Fruit fly (Drosophila melanogaster): ENCODE results near the gene CG32576.

The CG32576 gene

DNA sequence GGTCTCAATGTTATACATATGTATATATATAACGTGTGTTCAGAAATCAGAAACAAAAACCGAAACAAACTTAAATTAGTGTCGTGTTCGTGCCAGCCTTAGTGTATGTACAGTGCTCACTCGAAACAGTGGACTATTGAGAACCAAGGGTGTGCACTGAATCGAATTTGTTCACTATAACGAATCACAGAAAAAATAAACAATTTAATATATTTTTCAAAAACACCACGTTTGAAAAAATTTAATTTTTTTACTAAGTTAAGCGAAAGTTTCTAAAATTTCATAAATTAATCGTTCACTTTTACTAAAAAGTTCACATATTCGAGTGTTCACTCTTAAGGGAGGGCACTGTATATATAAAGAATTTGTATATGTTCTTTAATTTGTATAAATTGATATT, 3.1 kb downstream of the CG32576 start (continued):
- TF ChIP-seq CG32532 (GFP tag; IDR thresholded peaks at IDR 0.05) (peak; percentile 19; the same call in 1 of the 2 replicates), CG30403 (GFP tag; optimal IDR thresholded peaks at IDR 0.05) (peak; percentile 28), Rx (GFP tag; IDR thresholded peaks at IDR 0.05) (no peak), CG13296 (GFP tag; optimal IDR thresholded peaks at IDR 0.05) (peak; percentile 14), ems (GFP tag; optimal IDR thresholded peaks at IDR 0.05) (peak; percentile 2), Med (GFP tag) (peak; percentile 76), CG13123 (GFP tag; optimal IDR thresholded peaks at IDR 0.05) (no peak), CG15269 (tag; optimal IDR thresholded peaks at IDR 0.05) (peak; percentile 48), hb (GFP tag; IDR thresholded peaks at IDR 0.05; ENCODE audit: partially characterized antibody) (no peak), Dref (GFP tag; IDR thresholded peaks at IDR 0.05) (no peak), Scr (GFP tag; IDR thresholded peaks at IDR 0.05; ENCODE audit: partially characterized antibody) (no peak), CG9932 (GFP tag; IDR thresholded peaks at IDR 0.05) (peak; percentile 24; the same call in 1 of the 2 replicates), ranshi (GFP tag; IDR thresholded peaks at IDR 0.05) (0 out of 2 replicates have a peak, but pooled peaks have one; percentile 28), CG11504 (tag; optimal IDR thresholded peaks at IDR 0.05) (peak; percentile 51), sug (tag; optimal IDR thresholded peaks at IDR 0.05) (peak; percentile 4), CG13424 (tag; optimal IDR thresholded peaks at IDR 0.05) (peak; percentile 37), Rfx (GFP tag; IDR thresholded peaks at IDR 0.05) (0 out of 2 replicates have a peak, but pooled peaks have one; percentile 25), stwl (tag; optimal IDR thresholded peaks at IDR 0.05) (no peak), seq (GFP tag; IDR thresholded peaks at IDR 0.05) (no peak), crc (GFP tag; optimal IDR thresholded peaks at IDR 0.05) (no peak), Blimp-1 (GFP tag; optimal IDR thresholded peaks at IDR 0.05) (peak; percentile 18), CG8388 (GFP tag; optimal IDR thresholded peaks at IDR 0.05) (peak; percentile 19), CG17328 (GFP tag; IDR thresholded peaks at IDR 0.05) (0 out of 2 replicates have a peak, but pooled peaks have one; percentile 15), Ssrp (tag; optimal IDR thresholded peaks at IDR 0.05) (peak; percentile 13), CG12659 (GFP tag; optimal IDR thresholded peaks at IDR 0.05) (peak; percentile 6), zfh1 (GFP tag; IDR thresholded peaks at IDR 0.05) (no peak), slbo (GFP tag; IDR thresholded peaks at IDR 0.05) (peak; percentile 55), MTF-1 (GFP tag; optimal IDR thresholded peaks at IDR 0.05; ENCODE audit: borderline replicate concordance) (no peak), grau (tag; optimal IDR thresholded peaks at IDR 0.05) (peak; percentile 91), Poxn (GFP tag; IDR thresholded peaks at IDR 0.05) (no peak), sens (GFP tag) (peak; percentile 70), tgo (GFP tag; IDR thresholded peaks at IDR 0.05) (peak; percentile 25; the same call in 2 of the 3 replicates), MESR4 (GFP tag; optimal IDR thresholded peaks at IDR 0.05) (no peak), ind (GFP tag; optimal IDR thresholded peaks at IDR 0.05) (peak; percentile 2), D19A (tag; optimal IDR thresholded peaks at IDR 0.05) (peak; percentile 25), CG18599 (GFP tag; optimal IDR thresholded peaks at IDR 0.05) (peak; percentile 12), Ada2b (GFP tag; IDR thresholded peaks at IDR 0.05) (0 out of 2 replicates have a peak, but pooled peaks have one; percentile 21), B-H1 (GFP tag; IDR thresholded peaks at IDR 0.05) (0 out of 3 replicates have a peak, but pooled peaks have one; percentile 15), Adf1 (GFP tag; IDR thresholded peaks at IDR 0.05) (no peak), CG18262 (tag; optimal IDR thresholded peaks at IDR 0.05) (peak; percentile 36), prd (optimal IDR thresholded peaks at IDR 0.05) (no peak), prd (GFP tag; IDR thresholded peaks at IDR 0.05) (peak; percentile 22; the same call in 1 of the 3 replicates), CG6791 (GFP tag; IDR thresholded peaks at IDR 0.05; ENCODE audit: partially characterized antibody) (no peak), PHDP (tag; optimal IDR thresholded peaks at IDR 0.05) (peak; percentile 36), esg (GFP tag; conservative IDR thresholded peaks at IDR 0.05) (0 out of 2 replicates have a peak, but pooled peaks have one; percentile 9), lmd (GFP tag; IDR thresholded peaks at IDR 0.05) (peak; percentile 14; the same call in 1 of the 2 replicates), ash1 (GFP tag; optimal IDR thresholded peaks at IDR 0.05) (no peak), az2 (GFP tag; optimal IDR thresholded peaks at IDR 0.05) (peak; percentile 10), Hmr (GFP tag; optimal IDR thresholded peaks at IDR 0.05) (peak; percentile 40), CG10267 (tag; optimal IDR thresholded peaks at IDR 0.05) (peak; percentile 14)
